Worm (Caenorhabditis elegans) whole organism, mixed stage, embryonic: Measurements from ENCODE around the gene ptp-5.2.

Source experiments
- bed-3 ChIP-seq: fragments of 200-800 bp; sonication (Bioruptor generic); optimal IDR thresholded peaks from 3 replicates; lab custom pipeline; 2018; ENCODE audit warnings: mild to moderate bottlenecking, missing genetic modification characterization, moderate library complexity, missing compliant biosample characterization
- blmp-1 ChIP-seq: fragments of 150-350 bp; optimal IDR thresholded peaks from 2 replicates; lab custom pipeline; 2014; ENCODE audit warnings: missing biosample characterization, missing genetic modification characterization
- ceh-39 ChIP-seq: fragments of 150-350 bp; optimal IDR thresholded peaks from 2 replicates; lab custom pipeline; 2014; ENCODE audit warnings: missing biosample characterization, missing genetic modification characterization
- ceh-43 ChIP-seq: fragments of 200-800 bp; sonication (Bioruptor generic); optimal IDR thresholded peaks from 2 replicates; lab custom pipeline; 2018; ENCODE audit warnings: mild to moderate bottlenecking, missing genetic modification characterization, moderate library complexity, missing compliant biosample characterization
- ceh-83 ChIP-seq: fragments of 200-800 bp; sonication (Bioruptor generic); optimal IDR thresholded peaks from 2 replicates; lab custom pipeline; 2018; ENCODE audit warnings: mild to moderate bottlenecking, missing genetic modification characterization, missing compliant biosample characterization
- ces-1 ChIP-seq: fragments of 150-350 bp; optimal IDR thresholded peaks from 2 replicates; lab custom pipeline; 2014; ENCODE audit warnings: missing biosample characterization, missing genetic modification reagents, missing genetic modification characterization
- cnd-1 ChIP-seq: fragments of 200-800 bp; sonication (Bioruptor generic); optimal IDR thresholded peaks from 2 replicates; lab custom pipeline; 2018; ENCODE audit warnings: mild to moderate bottlenecking, missing genetic modification characterization, missing compliant biosample characterization
- drap-1 ChIP-seq: fragments of 200-800 bp; sonication (Bioruptor generic); optimal IDR thresholded peaks from 3 replicates; lab custom pipeline; 2018; ENCODE audit warnings: mild to moderate bottlenecking, missing genetic modification characterization, missing compliant biosample characterization
- elt-1 ChIP-seq: sonication (generic microtip); optimal IDR thresholded peaks from 2 replicates; lab custom pipeline; 2017; ENCODE audit warnings: missing genetic modification characterization, mild to moderate bottlenecking, missing compliant biosample characterization, antibody characterized with exemption, moderate library complexity, borderline replicate concordance; ENCODE audit not compliant: insufficient read depth
- flh-1 ChIP-seq: fragments of 200-800 bp; sonication (Bioruptor generic); optimal IDR thresholded peaks from 2 replicates; lab custom pipeline; 2018; ENCODE audit warnings: mild to moderate bottlenecking, missing genetic modification characterization, moderate library complexity, missing compliant biosample characterization
- ham-2 ChIP-seq: fragments of 200-800 bp; sonication (Bioruptor generic); optimal IDR thresholded peaks from 2 replicates; lab custom pipeline; 2018; ENCODE audit warnings: mild to moderate bottlenecking, missing genetic modification characterization, missing compliant biosample characterization
- hlh-1 ChIP-seq: fragments of 150-350 bp; optimal IDR thresholded peaks from 2 replicates; lab custom pipeline; 2014; ENCODE audit warnings: missing biosample characterization, missing genetic modification reagents, missing genetic modification characterization
- lin-13 ChIP-seq: fragments of 150-350 bp; optimal IDR thresholded peaks from 2 replicates; lab custom pipeline; 2014; ENCODE audit warnings: missing biosample characterization, missing genetic modification characterization
- lin-32 ChIP-seq: fragments of 200-800 bp; sonication (Bioruptor generic); optimal IDR thresholded peaks from 2 replicates; lab custom pipeline; 2018; ENCODE audit warnings: mild to moderate bottlenecking, missing genetic modification characterization, missing compliant biosample characterization
- lsy-2 ChIP-seq: fragments of 150-350 bp; optimal IDR thresholded peaks from 2 replicates; lab custom pipeline; 2014; ENCODE audit warnings: missing biosample characterization, missing genetic modification characterization
- mab-5 ChIP-seq: fragments of 150-350 bp; optimal IDR thresholded peaks from 2 replicates; lab custom pipeline; 2014; ENCODE audit warnings: missing biosample characterization, missing genetic modification characterization
- mep-1 ChIP-seq: fragments of 150-350 bp; optimal IDR thresholded peaks from 2 replicates; lab custom pipeline; 2017; ENCODE audit warnings: missing biosample characterization, missing genetic modification reagents, missing genetic modification characterization, inconsistent platforms
- mls-2 ChIP-seq: sonication (generic microtip); optimal IDR thresholded peaks from 2 replicates; lab custom pipeline; 2016; ENCODE audit warnings: mild to moderate bottlenecking, missing genetic modification characterization, moderate library complexity, missing compliant biosample characterization
- nhr-12 ChIP-seq: fragments of 150-350 bp; optimal IDR thresholded peaks from 2 replicates; lab custom pipeline; 2014; ENCODE audit warnings: missing biosample characterization, missing genetic modification characterization
- nhr-2 ChIP-seq: fragments of 150-350 bp; optimal IDR thresholded peaks from 2 replicates; lab custom pipeline; 2014; ENCODE audit warnings: missing biosample characterization, missing genetic modification characterization
- nhr-237 ChIP-seq: fragments of 150-350 bp; optimal IDR thresholded peaks from 2 replicates; lab custom pipeline; 2014; ENCODE audit warnings: missing biosample characterization, missing genetic modification characterization
- nhr-76 ChIP-seq: sonication (generic microtip); optimal IDR thresholded peaks from 2 replicates; lab custom pipeline; 2017; ENCODE audit warnings: missing biosample characterization, missing genetic modification characterization
- snpc-4 ChIP-seq: fragments of 150-350 bp; optimal IDR thresholded peaks from 2 replicates; lab custom pipeline; 2014; ENCODE audit warnings: missing biosample characterization, missing genetic modification characterization
- sptf-1 ChIP-seq: sonication (generic microtip); optimal IDR thresholded peaks from 2 replicates; lab custom pipeline; 2017; ENCODE audit warnings: mild to moderate bottlenecking, missing genetic modification characterization, moderate library complexity, missing compliant biosample characterization
- tbx-8 ChIP-seq: fragments of 200-800 bp; sonication (Bioruptor generic); optimal IDR thresholded peaks from 2 replicates; lab custom pipeline; 2018; ENCODE audit warnings: mild to moderate bottlenecking, missing genetic modification characterization, moderate library complexity, missing compliant biosample characterization
- unc-39 ChIP-seq: fragments of 150-350 bp; optimal IDR thresholded peaks from 2 replicates; lab custom pipeline; 2014; ENCODE audit warnings: missing biosample characterization, missing genetic modification characterization
- unc-62 ChIP-seq: fragments of 150-350 bp; optimal IDR thresholded peaks from 2 replicates; lab custom pipeline; 2014; ENCODE audit warnings: missing biosample characterization, missing genetic modification reagents, missing genetic modification characterization
- zip-8 ChIP-seq: fragments of 150-350 bp; optimal IDR thresholded peaks from 2 replicates; lab custom pipeline; 2014; ENCODE audit warnings: missing biosample characterization, missing genetic modification characterization
- ztf-11 ChIP-seq: fragments of 150-350 bp; optimal IDR thresholded peaks from 2 replicates; lab custom pipeline; 2014; ENCODE audit warnings: missing biosample characterization, missing genetic modification characterization

ptp-5.2 gene

DNA sequence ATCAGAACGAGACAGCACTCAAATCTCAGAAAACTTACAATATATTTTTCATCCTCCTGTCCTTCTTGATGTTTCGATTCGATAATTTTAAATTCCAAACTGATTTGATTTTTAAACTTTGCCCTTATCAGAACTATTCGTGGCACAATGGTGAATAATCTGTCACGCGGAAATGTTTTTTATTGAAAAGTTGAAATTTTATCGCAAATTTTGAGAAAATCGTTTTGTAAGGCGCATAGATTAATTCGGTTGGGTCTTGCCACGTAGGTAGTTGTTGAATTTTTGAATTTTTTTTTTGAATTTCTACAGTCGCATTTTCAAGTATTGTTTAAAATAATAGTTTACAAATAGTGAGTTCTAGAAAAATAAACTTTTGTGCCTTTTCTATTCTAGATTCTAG is at the start of gene ptp-5.2:
Gene ptp-5.2, minus strand, starts transcription at position 101 of the 400 bp plus-strand sequence.
- no peak for TF ChIP-seq ham-2 (GFP tag; lab: Kevin White, UChicago)
- no peak for TF ChIP-seq snpc-4 (tag; lab: Kevin White, UChicago)
- no peak for TF ChIP-seq elt-1 (tag; lab: Kevin White, UChicago)
- no peak for TF ChIP-seq ceh-83 (GFP tag; lab: Kevin White, UChicago)
- TF ChIP-seq ces-1 = no peak
- no peak for TF ChIP-seq unc-39 (tag; lab: Kevin White, UChicago)
- no peak for TF ChIP-seq sptf-1
- TF ChIP-seq mab-5 = no peak
- no peak for TF ChIP-seq nhr-237 (tag; lab: Kevin White, UChicago)
- TF ChIP-seq mls-2 = no peak
- no peak for TF ChIP-seq tbx-8

DNA sequence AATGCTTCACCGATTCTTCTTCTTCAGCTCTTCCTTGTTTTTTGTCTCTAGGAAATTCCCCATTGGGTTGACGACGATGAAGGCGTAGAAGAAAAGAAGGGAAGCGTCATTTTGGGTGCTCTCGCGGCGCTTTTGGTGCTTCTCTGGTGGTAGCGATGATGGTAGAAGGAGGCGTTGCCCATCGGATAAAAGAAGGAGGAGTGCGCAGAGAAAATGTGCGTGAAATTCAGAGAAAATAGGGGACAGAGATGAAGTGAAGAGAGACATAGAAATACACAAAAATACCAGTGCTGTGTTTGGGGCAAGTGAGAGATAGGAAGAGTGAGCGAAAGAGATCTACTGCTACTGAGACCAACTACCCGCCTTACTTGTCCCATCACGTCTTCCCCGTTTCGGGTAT is 46.2 kb upstream of the ptp-5.2 start, which contains the start of gene oig-5:
Gene oig-5, plus strand, starts transcription at position 301 of the 400 bp plus-strand sequence.
- TF ChIP-seq mep-1 (tag; lab: Kevin White, UChicago) (no peak), tbx-8 (no peak), cnd-1 (tag; lab: Kevin White, UChicago) (no peak)
- TF ChIP-seq, all 35 proteins: peak for 0

- no peak for TF ChIP-seq nhr-237 (tag; lab: Kevin White, UChicago)
- no peak for TF ChIP-seq nhr-76 (tag; lab: Kevin White, UChicago)
- TF ChIP-seq hlh-1 (tag; lab: Kevin White, UChicago) = no peak
- no peak for TF ChIP-seq bed-3
- no peak for TF ChIP-seq mls-2
- TF ChIP-seq ham-2 (GFP tag; lab: Kevin White, UChicago) = no peak
- TF ChIP-seq unc-39 (tag; lab: Kevin White, UChicago) = no peak
- TF ChIP-seq blmp-1 (tag; lab: Kevin White, UChicago) = no peak
- no peak for TF ChIP-seq cnd-1 (tag; lab: Kevin White, UChicago)
- TF ChIP-seq ces-1 = no peak
Observed at ce11 chrIV:14802316-14802715, 41.6 kb upstream of the ptp-5.2 start, which contains the start of gene Y57G11C.1142. Y57G11C.1142 (plus strand) TSS chrIV:14802616.

DNA sequence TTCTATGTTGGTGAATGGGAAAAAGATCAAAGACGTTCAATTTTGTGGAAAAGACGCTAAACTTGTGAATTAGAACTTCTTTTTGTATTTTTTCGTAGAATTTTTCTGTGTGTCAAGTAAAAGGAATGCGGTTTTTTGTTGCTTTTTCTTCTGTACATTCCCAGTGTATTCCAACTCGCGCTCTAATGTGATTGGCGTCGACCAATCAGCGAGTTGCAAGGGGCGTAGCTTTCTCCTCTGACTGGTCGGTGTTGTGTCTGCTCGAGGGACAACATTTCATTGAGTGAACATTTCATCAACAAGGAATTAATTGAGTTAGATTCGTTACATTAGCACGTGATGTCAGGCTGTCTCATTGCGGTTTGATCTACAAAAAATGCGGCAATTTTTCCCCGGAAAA is 40.2 kb upstream of the ptp-5.2 start:
- TF ChIP-seq ces-1 (no peak), flh-1 (GFP tag; lab: Kevin White, UChicago) (no peak), mls-2 (no peak), unc-62 (GFP tag; lab: Kevin White, UChicago) (no peak), nhr-2 (tag; lab: Kevin White, UChicago) (no peak), nhr-76 (tag; lab: Kevin White, UChicago) (no peak), nhr-12 (tag; lab: Kevin White, UChicago) (no peak), unc-39 (tag; lab: Kevin White, UChicago) (no peak), zip-8 (tag; lab: Kevin White, UChicago) (no peak), lin-13 (no peak), ceh-39 (tag; lab: Kevin White, UChicago) (no peak), elt-1 (tag; lab: Kevin White, UChicago) (no peak), lsy-2 (tag; lab: Kevin White, UChicago) (no peak), mep-1 (tag; lab: Kevin White, UChicago) (no peak), lin-32 (no peak), nhr-237 (tag; lab: Kevin White, UChicago) (no peak), ham-2 (GFP tag; lab: Kevin White, UChicago) (no peak)

- TF ChIP-seq cnd-1 (tag; lab: Kevin White, UChicago) (no peak), snpc-4 (tag; lab: Kevin White, UChicago) (no peak), unc-39 (tag; lab: Kevin White, UChicago) (no peak), mab-5 (no peak), ham-2 (GFP tag; lab: Kevin White, UChicago) (no peak), ztf-11 (tag; lab: Kevin White, UChicago) (no peak), lin-13 (no peak), lsy-2 (tag; lab: Kevin White, UChicago) (no peak), drap-1 (GFP tag; lab: Kevin White, UChicago) (no peak), nhr-2 (tag; lab: Kevin White, UChicago) (no peak), ceh-43 (GFP tag; lab: Kevin White, UChicago) (no peak), blmp-1 (tag; lab: Kevin White, UChicago) (no peak), ceh-39 (tag; lab: Kevin White, UChicago) (no peak), flh-1 (GFP tag; lab: Kevin White, UChicago) (no peak), hlh-1 (tag; lab: Kevin White, UChicago) (no peak), ceh-83 (GFP tag; lab: Kevin White, UChicago) (no peak)
Observed at ce11 chrIV:14799186-14799585, 38.4 kb upstream of the ptp-5.2 start, which contains the start of gene Y57G11C.14. Y57G11C.14 (plus strand) TSS chrIV:14799311.
